Worm (Caenorhabditis elegans) whole organism, early embryonic: ENCODE results near the gene Y41D4A.1.

Source experiments
- B0310.2 ChIP-seq: sonication (generic microtip); optimal IDR thresholded peaks from 2 replicates; lab custom pipeline; 2016; ENCODE audit warnings: mild to moderate bottlenecking, missing genetic modification characterization, missing compliant biosample characterization
- F13C5.2 ChIP-seq: sonication (generic microtip); optimal IDR thresholded peaks from 2 replicates; lab custom pipeline; 2017; ENCODE audit warnings: mild to moderate bottlenecking, missing genetic modification characterization, inconsistent platforms, missing compliant biosample characterization
- aly-1 ChIP-seq: sonication (generic microtip); optimal IDR thresholded peaks from 2 replicates; lab custom pipeline; 2016; ENCODE audit warnings: missing genetic modification characterization, missing compliant biosample characterization
- ama-1 ChIP-seq: fragments of 150-350 bp; optimal IDR thresholded peaks from 2 replicates; lab custom pipeline; 2014
- ceh-13 ChIP-seq: fragments of 200-800 bp; sonication (Bioruptor generic); optimal IDR thresholded peaks from 2 replicates; lab custom pipeline; 2018; ENCODE audit warnings: mild to moderate bottlenecking, missing genetic modification characterization, missing compliant biosample characterization
- ceh-36 ChIP-seq: sonication (generic microtip); optimal IDR thresholded peaks from 2 replicates; lab custom pipeline; 2016; ENCODE audit warnings: missing genetic modification characterization, inconsistent platforms, missing compliant biosample characterization
- ets-7 ChIP-seq: sonication (generic microtip); optimal IDR thresholded peaks from 2 replicates; lab custom pipeline; 2016; ENCODE audit warnings: missing genotype, missing genetic modification characterization, missing compliant biosample characterization
- flt-1 ChIP-seq: fragments of 200-800 bp; sonication (Bioruptor generic); IDR thresholded peaks from 2 replicates; pipeline ENCODE4 v1.3.6; 2022; ENCODE audit warnings: missing genetic modification characterization, missing compliant biosample characterization
- hmbx-1 ChIP-seq: sonication (generic microtip); optimal IDR thresholded peaks from 2 replicates; lab custom pipeline; 2016; ENCODE audit warnings: mild to moderate bottlenecking, missing genetic modification characterization, missing compliant biosample characterization
- hmg-4 ChIP-seq: fragments of 200-800 bp; sonication (Bioruptor generic); optimal IDR thresholded peaks from 2 replicates; lab custom pipeline; 2018; ENCODE audit warnings: mild to moderate bottlenecking, missing genetic modification characterization, missing compliant biosample characterization
- hnd-1 ChIP-seq: sonication (generic microtip); optimal IDR thresholded peaks from 2 replicates; lab custom pipeline; 2016; ENCODE audit warnings: missing genetic modification characterization, missing compliant biosample characterization
- pes-1 ChIP-seq: fragments of 200-800 bp; sonication (Bioruptor generic); IDR thresholded peaks from 2 replicates; pipeline ENCODE4 v1.3.6; 2022; ENCODE audit warnings: missing genetic modification reagents, missing genetic modification characterization, missing compliant biosample characterization
- scrt-1 ChIP-seq: fragments of 200-800 bp; sonication (Bioruptor generic); IDR thresholded peaks from 2 replicates; pipeline ENCODE4 v1.3.6; 2022; ENCODE audit warnings: missing genetic modification characterization, missing compliant biosample characterization
- sea-1 ChIP-seq: fragments of 200-800 bp; sonication (Bioruptor generic); conservative IDR thresholded peaks from 2 replicates; pipeline ENCODE4 v1.3.6; 2022; ENCODE audit warnings: missing genetic modification characterization, missing compliant biosample characterization
- tbx-11 ChIP-seq: fragments of 200-800 bp; sonication (Bioruptor generic); IDR thresholded peaks from 2 replicates; pipeline ENCODE4 v1.3.6; 2022; ENCODE audit warnings: missing genetic modification characterization, missing compliant biosample characterization
- tbx-37 ChIP-seq: fragments of 200-800 bp; sonication (Bioruptor generic); conservative IDR thresholded peaks from 2 replicates; pipeline ENCODE4 v1.3.6; 2022; ENCODE audit warnings: missing genetic modification reagents, missing genetic modification characterization, missing compliant biosample characterization
- tra-4 ChIP-seq: sonication (generic microtip); optimal IDR thresholded peaks from 2 replicates; lab custom pipeline; 2017; ENCODE audit warnings: missing genetic modification characterization, missing compliant biosample characterization

Y41D4A.1 gene

DNA sequence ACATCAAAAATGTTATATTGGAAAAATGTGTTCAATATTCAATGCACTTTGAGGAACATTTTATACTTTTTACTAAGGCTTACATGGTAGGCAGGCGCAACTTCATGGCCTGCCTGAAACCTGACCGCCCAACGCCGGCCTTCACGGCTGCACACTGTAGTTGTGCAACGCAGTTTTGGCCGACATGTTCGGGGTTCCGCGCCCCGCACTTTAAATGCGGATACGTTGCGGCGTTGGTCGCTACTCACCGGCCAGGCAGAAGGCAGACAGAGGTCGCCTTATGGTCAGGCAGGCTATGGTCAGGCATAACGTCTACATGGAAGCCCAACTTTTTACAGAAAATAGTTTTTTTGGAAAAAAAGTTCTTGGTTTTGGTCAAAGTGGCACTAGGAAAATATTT is 18.7 kb downstream of the Y41D4A.1 start:
- no peak for TF ChIP-seq aly-1 (tag; lab: Kevin White, UChicago)
- no peak for TF ChIP-seq B0310.2
- TF ChIP-seq tbx-37 = no peak
- TF ChIP-seq hmg-4 (GFP tag; lab: Kevin White, UChicago) = no peak
- TF ChIP-seq pes-1 (GFP tag; lab: Robert Waterston, UW) = no peak
- TF ChIP-seq tra-4 (tag; lab: Kevin White, UChicago) = no peak
- TF ChIP-seq tbx-11 (GFP tag; lab: Robert Waterston, UW) = no peak
- TF ChIP-seq hnd-1 (tag; lab: Kevin White, UChicago) = no peak
- TF ChIP-seq sea-1 (GFP tag; lab: Robert Waterston, UW) = no peak

- TF ChIP-seq ceh-36 (no peak), ceh-13 (no peak), F13C5.2 (tag; lab: Kevin White, UChicago) (no peak), ama-1 (no peak), hmg-4 (GFP tag; lab: Kevin White, UChicago) (no peak)
Measured at ce11 chrIV:1791775-1792174, 19.8 kb downstream of the Y41D4A.1 start.

ce11 chrIV:1803882-1804281 is 31.9 kb downstream of the Y41D4A.1 start, which contains the start of gene Y38C1BA.1:
Gene Y38C1BA.1, minus strand, starts transcription at chrIV:1803982.
- TF ChIP-seq tbx-37 = no peak
- no peak for TF ChIP-seq pes-1 (GFP tag; lab: Robert Waterston, UW)
- TF ChIP-seq aly-1 (tag; lab: Kevin White, UChicago) = no peak
- TF ChIP-seq ceh-13 = no peak
- TF ChIP-seq hmg-4 (GFP tag; lab: Kevin White, UChicago) = no peak

ce11 chrIV:1804613-1805012 is 32.7 kb downstream of the Y41D4A.1 start:
- TF ChIP-seq flt-1 (GFP tag; lab: Robert Waterston, UW) (no peak), aly-1 (tag; lab: Kevin White, UChicago) (no peak), F13C5.2 (tag; lab: Kevin White, UChicago) (no peak), B0310.2 (no peak), tbx-37 (no peak), pes-1 (GFP tag; lab: Robert Waterston, UW) (no peak), tbx-11 (GFP tag; lab: Robert Waterston, UW) (no peak)

- no peak for TF ChIP-seq tra-4 (tag; lab: Kevin White, UChicago)
- no peak for TF ChIP-seq aly-1 (tag; lab: Kevin White, UChicago)
- no peak for TF ChIP-seq tbx-37
- TF ChIP-seq ceh-13 = no peak
Measured at ce11 chrIV:1813869-1814268, 41.9 kb downstream of the Y41D4A.1 start.

- no peak for TF ChIP-seq ets-7
- TF ChIP-seq ceh-13 = no peak
- TF ChIP-seq aly-1 (tag; lab: Kevin White, UChicago) = no peak
- TF ChIP-seq flt-1 (GFP tag; lab: Robert Waterston, UW) = no peak
- no peak for TF ChIP-seq tbx-37
- no peak for TF ChIP-seq tra-4 (tag; lab: Kevin White, UChicago)
- TF ChIP-seq pes-1 (GFP tag; lab: Robert Waterston, UW) = no peak
- no peak for TF ChIP-seq scrt-1
- no peak for TF ChIP-seq tbx-11 (GFP tag; lab: Robert Waterston, UW)
- no peak for TF ChIP-seq ama-1
- no peak for TF ChIP-seq ceh-36
- no peak for TF ChIP-seq hmbx-1 (tag; lab: Kevin White, UChicago)
- no peak for TF ChIP-seq B0310.2
- no peak for TF ChIP-seq hnd-1 (tag; lab: Kevin White, UChicago)
- no peak for TF ChIP-seq sea-1 (GFP tag; lab: Robert Waterston, UW)
Measured at ce11 chrIV:1814764-1815518, 43.0 kb downstream of the Y41D4A.1 start, which contains the start of gene snn-1. Gene snn-1, minus strand, starts transcription at chrIV:1815118.

- no peak for TF ChIP-seq flt-1 (GFP tag; lab: Robert Waterston, UW)
- TF ChIP-seq pes-1 (GFP tag; lab: Robert Waterston, UW) = no peak
- TF ChIP-seq scrt-1 = no peak
- no peak for TF ChIP-seq tra-4 (tag; lab: Kevin White, UChicago)
- no peak for TF ChIP-seq ceh-13
Measured at ce11 chrIV:1816238-1816637, 44.3 kb downstream of the Y41D4A.1 start.

DNA sequence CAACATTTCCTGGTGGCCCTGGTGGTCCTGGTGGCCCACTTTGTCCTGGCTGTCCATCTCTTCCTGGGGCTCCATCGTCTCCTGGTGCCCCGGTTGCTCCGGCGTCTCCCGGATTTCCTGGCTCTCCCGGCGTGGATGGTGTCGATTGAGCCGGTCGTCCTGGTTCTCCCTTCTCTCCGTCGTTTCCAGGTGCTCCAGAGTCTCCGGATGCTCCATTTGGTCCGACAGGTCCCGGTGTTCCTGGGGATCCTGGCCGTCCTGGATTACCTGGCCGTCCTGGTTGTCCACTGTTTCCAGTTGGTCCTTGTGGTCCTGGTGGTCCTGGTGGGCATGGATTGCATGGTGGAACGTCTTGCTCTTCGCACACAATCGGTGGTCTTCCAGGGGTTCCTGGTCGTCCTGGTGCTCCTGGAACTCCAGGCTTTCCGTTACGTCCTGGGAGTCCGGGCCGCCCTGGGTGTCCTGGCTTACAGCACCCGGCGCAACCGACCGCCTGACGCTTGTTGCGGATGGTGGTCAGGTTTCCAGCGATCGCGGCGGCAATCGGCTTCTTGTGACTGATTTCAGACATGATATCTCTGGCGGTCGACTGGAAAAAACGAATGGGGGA is 46.6 kb downstream of the Y41D4A.1 start:
- no peak for TF ChIP-seq pes-1 (GFP tag; lab: Robert Waterston, UW)
- TF ChIP-seq hmg-4 (GFP tag; lab: Kevin White, UChicago) = no peak
- TF ChIP-seq ceh-13 = no peak
- no peak for TF ChIP-seq ceh-36
- no peak for TF ChIP-seq tbx-11 (GFP tag; lab: Robert Waterston, UW)
- no peak for TF ChIP-seq flt-1 (GFP tag; lab: Robert Waterston, UW)
- TF ChIP-seq tra-4 (tag; lab: Kevin White, UChicago) = no peak
- TF ChIP-seq aly-1 (tag; lab: Kevin White, UChicago) = no peak
- TF ChIP-seq ama-1 = no peak
- TF ChIP-seq tbx-37 = no peak

DNA sequence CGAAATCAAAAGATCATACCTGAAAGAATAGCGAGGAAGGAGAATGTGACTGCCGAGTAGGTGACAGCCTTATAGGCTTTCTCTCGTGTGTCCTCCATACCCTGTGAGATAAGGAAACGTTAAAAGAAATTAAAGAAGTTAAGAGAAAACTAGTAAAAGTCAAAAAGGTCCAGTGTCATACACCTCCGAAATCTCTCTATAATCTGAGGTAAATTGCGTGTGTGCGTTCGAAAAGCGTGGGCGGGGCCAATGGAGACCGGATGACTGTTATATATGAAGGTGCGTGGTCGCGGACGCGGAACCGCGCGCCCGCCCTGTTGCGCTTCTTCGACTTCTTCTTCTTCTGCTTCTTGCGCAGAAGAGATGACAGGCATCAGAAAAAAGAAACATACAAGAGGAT is 48.2 kb downstream of the Y41D4A.1 start, which contains the start of gene col-109:
TSS of gene col-109 (minus strand) at position 101 of the 400 bp plus-strand sequence.
- TF ChIP-seq hmg-4 (GFP tag; lab: Kevin White, UChicago) (no peak), aly-1 (tag; lab: Kevin White, UChicago) (no peak), hnd-1 (tag; lab: Kevin White, UChicago) (no peak)
